2 worm cellular contexts compared by ENCODE assay signal in the genomic region with DNA sequence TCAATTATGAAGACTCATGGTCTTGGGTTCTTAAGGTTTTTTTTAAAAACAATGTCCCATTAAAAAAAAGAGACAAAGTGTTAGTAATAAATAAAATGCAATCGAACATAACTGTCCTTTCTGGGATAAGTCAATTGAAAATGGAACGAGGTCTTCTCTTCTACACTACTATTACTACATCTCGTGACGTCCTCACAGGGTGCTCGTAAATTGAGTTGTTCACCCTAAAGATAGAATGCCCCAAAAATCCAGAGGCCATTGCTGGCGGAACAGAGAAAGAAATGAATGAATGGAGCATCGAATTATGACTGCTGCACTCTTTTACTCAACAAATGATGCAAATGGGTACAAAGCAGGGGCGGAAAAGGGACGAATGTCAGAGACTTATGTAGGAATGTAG.
A peak's percentile ranks its signal among the peaks of the same experiment; 100 is the strongest.
TF ChIP-seq lines count a peak whose summit lies in the region.

No protein-coding gene starts in this region.

TF ChIP-seq in whole organism, late embryonic, 69 proteins besides CTCF, POLR2A, EP300 and RAD21:
- TF ChIP-seq pag-3 (tag; optimal IDR thresholded peaks at IDR 0.05; lab: Kevin White, UChicago; ENCODE audit: borderline replicate concordance) (no peak), unc-42 (tag; optimal IDR thresholded peaks at IDR 0.05; lab: Kevin White, UChicago) (peak; percentile 80)

TF ChIP-seq in whole organism, mixed stage, embryonic, 35 proteins besides CTCF, POLR2A, EP300 and RAD21:
- TF ChIP-seq ces-1 (GFP tag; optimal IDR thresholded peaks at IDR 0.05; lab: Kevin White, UChicago), result peak; percentile 90
- no peak for TF ChIP-seq mab-5 (tag; optimal IDR thresholded peaks at IDR 0.05; lab: Kevin White, UChicago)
- no peak for TF ChIP-seq unc-39 (tag; optimal IDR thresholded peaks at IDR 0.05; lab: Kevin White, UChicago)
- no peak for TF ChIP-seq tbx-8 (GFP tag; optimal IDR thresholded peaks at IDR 0.05; lab: Kevin White, UChicago)
- TF ChIP-seq blmp-1 (tag; optimal IDR thresholded peaks at IDR 0.05; lab: Kevin White, UChicago), result no peak
- no peak for TF ChIP-seq nhr-237 (tag; optimal IDR thresholded peaks at IDR 0.05; lab: Kevin White, UChicago)
